Fruit fly (Drosophila melanogaster): ENCODE measurements around the gene CG2901.
A peak's percentile ranks its signal among the peaks of the same experiment; 100 is the strongest.
"Not testable (repeated sequence)": the region's sequence is repeated elsewhere in the genome, so short reads cannot be mapped to it uniquely, and the experiment has no call there.

Gene CG2901

DNA sequence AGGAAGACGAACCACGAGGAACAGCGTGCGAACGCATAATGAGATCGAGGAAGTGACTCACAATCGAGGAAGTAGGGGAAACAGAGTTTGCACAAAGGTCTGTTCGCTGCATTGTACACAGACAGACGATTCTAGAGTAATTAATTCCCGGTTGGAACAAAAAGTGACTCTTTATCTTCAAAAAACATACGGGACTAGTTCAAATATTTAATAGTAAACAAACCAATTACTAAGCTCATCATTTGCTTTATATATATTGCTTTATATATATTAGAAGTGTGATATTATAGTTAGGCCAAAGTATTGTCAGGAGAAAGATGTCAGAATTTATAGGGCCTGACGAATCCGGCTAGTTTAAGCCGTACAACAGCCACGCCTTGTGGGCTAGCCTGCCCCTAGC, at the start of gene CG2901:
Gene CG2901, plus strand, starts transcription at position 301 of the 400 bp plus-strand sequence.
- no peak for TF ChIP-seq pan (optimal IDR thresholded peaks at IDR 0.05)
- no peak for TF ChIP-seq CG8478 (optimal IDR thresholded peaks at IDR 0.05)
- TF ChIP-seq psq (optimal IDR thresholded peaks at IDR 0.05) = no peak
- no peak for TF ChIP-seq EcR (GFP tag; optimal IDR thresholded peaks at IDR 0.05)
- TF ChIP-seq Dll (optimal IDR thresholded peaks at IDR 0.05) = no peak
- TF ChIP-seq usp (GFP tag; optimal IDR thresholded peaks at IDR 0.05) = no peak

DNA sequence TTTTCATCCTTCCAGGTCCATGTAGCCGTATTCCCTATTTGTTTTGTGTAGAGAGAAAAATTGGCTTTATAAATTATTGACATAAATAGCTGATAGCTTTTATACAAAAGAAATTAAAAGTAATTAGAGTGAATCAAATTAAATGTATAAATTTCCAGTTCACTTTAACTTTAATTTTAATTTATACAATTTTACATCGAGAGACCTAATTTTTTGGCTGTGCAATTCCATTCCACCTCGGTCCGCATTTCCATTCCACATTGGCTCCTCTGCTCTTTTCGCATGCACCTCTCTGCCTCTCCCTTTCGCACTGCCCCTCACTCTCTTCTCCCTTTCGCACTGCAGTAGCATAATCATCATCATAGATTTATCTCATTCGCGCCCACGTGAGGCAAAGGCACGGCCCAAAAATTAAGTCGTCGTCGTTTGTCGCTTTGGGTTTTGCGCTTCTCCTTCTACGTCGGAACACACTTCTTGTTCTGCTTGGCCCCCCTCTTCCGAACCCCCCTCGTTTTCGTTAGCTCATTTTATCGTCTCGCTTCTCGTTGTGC, 49.0 kb upstream of the CG2901 start:
- no peak for TF ChIP-seq psq (optimal IDR thresholded peaks at IDR 0.05)
- TF ChIP-seq CG8478 (optimal IDR thresholded peaks at IDR 0.05) = no peak
- TF ChIP-seq EcR (GFP tag; optimal IDR thresholded peaks at IDR 0.05) = no peak
- TF ChIP-seq pan (optimal IDR thresholded peaks at IDR 0.05) = no peak
- TF ChIP-seq usp (GFP tag; optimal IDR thresholded peaks at IDR 0.05) = no peak
- TF ChIP-seq Dll (optimal IDR thresholded peaks at IDR 0.05) = no peak

DNA sequence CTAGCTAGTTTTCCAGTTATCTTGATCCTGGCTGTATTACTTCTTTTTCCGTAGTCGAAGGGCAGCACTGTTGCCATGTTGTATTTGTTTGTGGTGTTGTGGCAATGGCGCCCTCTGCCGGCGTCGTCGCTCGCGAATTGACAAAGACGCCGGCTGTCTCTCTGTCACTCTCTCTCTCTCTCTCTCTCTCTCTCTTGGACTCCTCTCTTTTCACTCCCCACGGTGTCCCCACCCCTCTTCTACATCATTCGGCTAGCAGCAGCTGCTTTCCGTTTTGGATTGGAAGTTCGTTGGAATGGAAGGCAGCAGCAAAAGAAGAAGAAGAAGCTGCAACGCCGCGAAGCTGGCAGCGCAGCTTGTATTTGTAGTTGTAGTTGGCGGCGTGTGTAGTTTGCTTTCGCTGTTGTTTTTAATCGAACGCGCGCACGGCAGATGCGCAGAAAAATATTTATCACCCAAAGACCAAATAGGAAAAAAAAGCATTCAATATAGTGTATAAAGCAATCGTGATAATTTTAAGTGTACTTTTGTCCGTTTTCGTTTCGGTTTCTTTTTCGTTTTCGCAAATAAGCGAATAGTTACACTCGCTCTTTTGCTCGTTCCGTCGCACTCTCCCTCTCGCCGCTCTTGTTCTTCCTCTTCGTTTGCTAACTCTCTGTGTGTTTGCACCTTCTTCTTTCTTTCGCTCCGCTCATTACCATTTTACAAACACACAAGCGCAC, 48.1 kb upstream of the CG2901 start:
- TF ChIP-seq CG8478 (optimal IDR thresholded peaks at IDR 0.05) (no peak), Dll (optimal IDR thresholded peaks at IDR 0.05) (peak; percentile 74)

DNA sequence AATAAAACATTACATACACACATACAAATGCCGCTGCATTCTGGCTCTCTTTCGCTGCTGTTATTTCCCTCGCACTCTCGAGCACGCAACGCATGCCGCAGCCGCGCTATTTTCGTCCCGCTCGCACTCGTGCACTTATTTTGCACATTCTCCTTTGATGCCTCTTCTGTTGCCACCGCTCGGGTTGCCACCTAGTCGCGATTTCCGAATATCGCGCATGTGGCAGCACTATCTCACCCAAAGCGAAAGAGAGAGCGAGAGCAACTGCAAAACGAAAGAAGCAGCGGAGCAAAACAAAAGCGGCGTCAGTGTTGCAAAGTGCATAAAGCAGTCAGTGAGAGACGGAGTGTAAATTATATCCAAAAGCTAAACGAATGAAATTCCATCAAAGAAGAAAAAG, 47.1 kb upstream of the CG2901 start:
- TF ChIP-seq CG8478 (optimal IDR thresholded peaks at IDR 0.05) (peak; percentile 64), psq (optimal IDR thresholded peaks at IDR 0.05) (peak; percentile 58), pan (optimal IDR thresholded peaks at IDR 0.05) (no peak), usp (GFP tag; optimal IDR thresholded peaks at IDR 0.05) (no peak), Dll (optimal IDR thresholded peaks at IDR 0.05) (no peak), EcR (GFP tag; optimal IDR thresholded peaks at IDR 0.05) (no peak)

DNA sequence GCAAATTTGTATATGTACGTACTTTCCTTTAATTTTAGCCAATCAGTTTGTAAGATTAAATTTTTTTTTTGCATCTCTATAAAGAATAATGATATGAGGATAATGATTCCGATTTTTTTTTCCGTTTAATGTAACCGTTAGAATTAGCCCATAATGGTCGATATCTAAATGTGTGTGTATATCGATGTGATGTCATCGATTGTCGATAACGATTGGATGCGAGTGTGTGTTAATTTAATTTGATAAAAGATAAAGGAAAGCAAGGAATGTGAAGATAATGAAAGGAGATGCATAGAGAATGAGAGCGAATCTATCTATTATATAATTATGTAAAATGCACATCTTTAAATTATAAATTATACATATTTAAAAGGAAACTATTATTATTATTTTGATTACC, 39.6 kb upstream of the CG2901 start:
- TF ChIP-seq EcR (GFP tag; optimal IDR thresholded peaks at IDR 0.05) (no peak), psq (optimal IDR thresholded peaks at IDR 0.05) (no peak), pan (optimal IDR thresholded peaks at IDR 0.05) (no peak), CG8478 (optimal IDR thresholded peaks at IDR 0.05) (no peak), Dll (optimal IDR thresholded peaks at IDR 0.05) (no peak), usp (GFP tag; optimal IDR thresholded peaks at IDR 0.05) (no peak)

DNA sequence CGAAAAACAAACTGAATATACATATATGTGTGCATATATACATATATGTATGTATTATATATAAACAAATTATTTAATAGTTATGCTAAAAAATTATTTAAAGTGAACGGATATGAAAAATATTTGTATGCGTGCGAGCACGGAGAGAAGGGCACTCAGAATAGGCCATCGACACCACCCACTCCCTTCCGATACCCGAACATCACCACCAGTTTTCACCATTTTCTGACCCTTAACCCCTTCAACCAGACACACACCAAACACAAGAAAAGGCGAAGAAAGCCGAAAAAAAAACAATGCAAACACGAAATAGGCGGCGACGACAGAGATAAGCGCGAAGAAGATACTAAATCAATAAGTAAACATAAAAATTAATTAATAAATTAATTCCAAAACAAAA, 38.7 kb upstream of the CG2901 start:
- no peak for TF ChIP-seq Dll (optimal IDR thresholded peaks at IDR 0.05)
- no peak for TF ChIP-seq usp (GFP tag; optimal IDR thresholded peaks at IDR 0.05)
- TF ChIP-seq EcR (GFP tag; optimal IDR thresholded peaks at IDR 0.05) = no peak
- no peak for TF ChIP-seq CG8478 (optimal IDR thresholded peaks at IDR 0.05)
- no peak for TF ChIP-seq psq (optimal IDR thresholded peaks at IDR 0.05)
- no peak for TF ChIP-seq pan (optimal IDR thresholded peaks at IDR 0.05)

DNA sequence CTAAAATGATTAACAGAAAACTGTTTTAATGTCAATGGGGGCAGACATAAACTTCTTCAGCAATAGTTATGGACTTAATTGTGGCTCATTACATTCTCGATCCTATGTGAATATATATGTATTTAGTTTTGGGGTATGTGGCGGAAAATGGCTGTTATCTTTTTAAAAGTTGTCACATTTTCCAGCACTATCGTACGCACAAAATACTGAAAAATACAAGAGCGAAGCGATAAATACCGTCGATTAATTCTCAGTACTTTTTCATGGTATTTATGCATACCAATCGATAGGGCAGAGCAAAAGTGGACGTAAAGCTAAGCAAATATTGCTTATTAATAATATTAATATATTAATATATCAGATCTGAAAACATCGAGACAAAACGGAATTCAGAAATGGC, 38.2 kb upstream of the CG2901 start, which contains the start of gene HIP-R:
Gene HIP-R, plus strand, starts transcription at position 201 of the 400 bp plus-strand sequence.
- TF ChIP-seq psq (optimal IDR thresholded peaks at IDR 0.05); EcR (GFP tag; optimal IDR thresholded peaks at IDR 0.05); usp (GFP tag; optimal IDR thresholded peaks at IDR 0.05): not testable (repeated sequence)

DNA sequence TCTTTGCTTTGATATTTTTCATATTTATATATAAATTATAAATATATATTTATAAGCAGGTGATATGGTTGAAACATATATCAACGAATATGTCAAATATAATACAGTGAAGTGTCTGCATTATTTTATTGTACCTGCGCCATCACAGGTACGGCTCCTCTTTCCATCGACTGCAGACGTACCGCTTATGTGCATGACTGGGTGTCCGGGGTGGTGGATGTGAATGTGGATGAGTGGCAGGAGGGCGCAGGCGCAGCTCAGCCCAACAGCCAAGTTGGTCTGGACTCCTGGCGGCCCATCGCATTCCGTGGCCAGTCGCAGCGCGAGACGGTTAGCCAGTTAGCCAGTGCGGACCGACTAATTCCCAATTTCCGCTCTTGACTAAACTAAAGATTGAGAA, 35.1 kb upstream of the CG2901 start, which contains the start of gene Crg-1:
Gene Crg-1, plus strand, starts transcription at position 301 of the 400 bp plus-strand sequence.
- not testable (repeated sequence) for TF ChIP-seq EcR (GFP tag; optimal IDR thresholded peaks at IDR 0.05); CG8478 (optimal IDR thresholded peaks at IDR 0.05); usp (GFP tag; optimal IDR thresholded peaks at IDR 0.05)

DNA sequence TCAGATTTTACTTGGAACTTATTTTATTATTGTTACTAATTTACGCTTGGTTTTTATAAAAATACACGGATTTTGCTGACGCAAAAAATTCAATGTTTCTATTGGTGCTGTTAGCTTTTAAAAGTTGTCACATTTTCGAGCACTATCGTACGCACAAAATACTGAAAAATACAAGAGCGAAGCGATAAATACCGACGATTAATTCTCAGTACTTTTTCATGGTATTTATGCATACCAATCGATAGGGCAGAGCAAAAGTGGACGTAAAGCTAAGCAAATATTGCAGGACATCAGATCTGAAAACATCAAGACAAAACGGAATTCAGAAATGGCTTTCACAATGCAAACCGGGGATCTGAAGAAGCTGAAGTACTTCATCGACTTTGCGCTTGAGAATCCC, 29.1 kb upstream of the CG2901 start, which contains the start of gene HIP:
Gene HIP, plus strand, starts transcription at position 232 of the 400 bp plus-strand sequence.
- not testable (repeated sequence) for TF ChIP-seq EcR (GFP tag; optimal IDR thresholded peaks at IDR 0.05); CG8478 (optimal IDR thresholded peaks at IDR 0.05); Dll (optimal IDR thresholded peaks at IDR 0.05)

DNA sequence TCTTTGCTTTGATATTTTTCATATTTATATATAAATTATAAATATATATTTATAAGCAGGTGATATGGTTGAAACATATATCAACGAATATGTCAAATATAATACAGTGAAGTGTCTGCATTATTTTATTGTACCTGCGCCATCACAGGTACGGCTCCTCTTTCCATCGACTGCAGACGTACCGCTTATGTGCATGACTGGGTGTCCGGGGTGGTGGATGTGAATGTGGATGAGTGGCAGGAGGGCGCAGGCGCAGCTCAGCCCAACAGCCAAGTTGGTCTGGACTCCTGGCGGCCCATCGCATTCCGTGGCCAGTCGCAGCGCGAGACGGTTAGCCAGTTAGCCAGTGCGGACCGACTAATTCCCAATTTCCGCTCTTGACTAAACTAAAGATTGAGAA, 26.0 kb upstream of the CG2901 start, which contains the start of gene fd3F:
Gene fd3F, plus strand, starts transcription at position 301 of the 400 bp plus-strand sequence.
- not testable (repeated sequence) for TF ChIP-seq psq (optimal IDR thresholded peaks at IDR 0.05); CG8478 (optimal IDR thresholded peaks at IDR 0.05); EcR (GFP tag; optimal IDR thresholded peaks at IDR 0.05)

DNA sequence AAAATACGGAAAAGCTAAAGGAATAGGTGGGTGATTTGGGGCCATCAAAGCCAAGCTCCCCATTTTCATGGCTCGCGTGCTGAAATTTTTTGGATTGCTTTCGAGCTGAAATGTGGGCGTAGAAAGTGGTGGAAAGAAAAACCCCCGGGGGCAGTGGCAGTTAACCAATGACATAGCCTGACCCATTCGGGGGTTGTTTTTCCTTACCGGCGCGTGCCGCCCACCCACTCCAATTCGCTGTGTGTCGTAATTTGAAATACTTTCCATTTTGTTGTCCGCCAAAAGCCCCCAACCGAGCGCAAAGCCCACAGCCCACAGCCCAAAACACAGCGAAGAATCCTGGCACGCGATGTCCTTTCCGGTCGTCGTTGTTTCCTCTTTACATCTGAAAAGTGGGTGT, 19.5 kb upstream of the CG2901 start:
- no peak for TF ChIP-seq pan (optimal IDR thresholded peaks at IDR 0.05)
- TF ChIP-seq EcR (GFP tag; optimal IDR thresholded peaks at IDR 0.05) = no peak
- no peak for TF ChIP-seq Dll (optimal IDR thresholded peaks at IDR 0.05)
- no peak for TF ChIP-seq CG8478 (optimal IDR thresholded peaks at IDR 0.05)
- no peak for TF ChIP-seq psq (optimal IDR thresholded peaks at IDR 0.05)

DNA sequence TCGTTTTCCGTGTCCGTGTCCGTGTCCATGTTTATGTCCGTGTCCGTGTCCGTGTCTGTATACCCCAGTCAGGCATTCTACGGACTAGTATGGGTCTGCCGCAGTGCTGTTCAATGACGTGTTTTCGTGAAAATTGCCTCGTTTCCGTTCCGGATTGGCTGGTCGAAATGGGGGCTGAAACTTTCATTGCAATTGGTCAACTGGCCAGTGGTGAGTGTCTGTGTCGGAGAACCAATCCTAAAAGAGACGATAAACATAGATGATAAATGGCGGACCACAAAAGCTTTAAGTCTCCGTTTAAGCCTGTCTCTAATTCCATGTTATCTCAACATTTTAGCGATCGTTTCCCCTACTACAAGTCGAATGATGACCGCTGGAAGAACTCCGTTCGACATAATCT, 18.9 kb upstream of the CG2901 start:
- no peak for TF ChIP-seq usp (GFP tag; optimal IDR thresholded peaks at IDR 0.05)
- no peak for TF ChIP-seq psq (optimal IDR thresholded peaks at IDR 0.05)
- TF ChIP-seq CG8478 (optimal IDR thresholded peaks at IDR 0.05) = no peak
- no peak for TF ChIP-seq pan (optimal IDR thresholded peaks at IDR 0.05)
- no peak for TF ChIP-seq EcR (GFP tag; optimal IDR thresholded peaks at IDR 0.05)
- no peak for TF ChIP-seq Dll (optimal IDR thresholded peaks at IDR 0.05)

DNA sequence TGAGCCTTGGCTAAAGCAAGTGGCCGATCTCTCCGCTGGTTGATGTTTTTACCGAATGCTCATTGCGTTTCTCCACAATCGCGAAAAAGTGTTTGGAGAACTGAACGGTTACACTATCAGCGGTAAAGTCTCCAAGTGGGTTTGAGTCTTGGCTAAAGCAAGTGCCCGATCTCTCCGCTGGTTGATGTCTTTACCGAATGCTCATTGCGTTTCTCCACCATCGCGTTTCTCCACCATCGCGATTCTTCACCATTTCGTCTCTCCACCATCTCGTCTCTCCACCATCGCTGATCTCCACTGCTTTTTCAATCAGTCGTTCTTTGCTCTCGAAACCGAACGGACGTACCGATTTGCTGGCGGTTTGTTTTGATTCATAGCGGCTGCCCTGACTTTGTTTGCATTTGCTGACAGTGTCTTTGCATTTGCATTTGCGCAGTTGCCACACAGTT, 16.6 kb upstream of the CG2901 start, which contains the start of gene ec:
Gene ec, plus strand, starts transcription at position 359 of the 449 bp plus-strand sequence.
- TF ChIP-seq psq (optimal IDR thresholded peaks at IDR 0.05) (no peak), usp (GFP tag; optimal IDR thresholded peaks at IDR 0.05) (no peak), Dll (optimal IDR thresholded peaks at IDR 0.05) (no peak), CG8478 (optimal IDR thresholded peaks at IDR 0.05) (no peak), pan (optimal IDR thresholded peaks at IDR 0.05) (no peak), EcR (GFP tag; optimal IDR thresholded peaks at IDR 0.05) (no peak)

Data from whole organism.